Worm (Caenorhabditis elegans) whole organism, late embryonic: ENCODE results near the gene ZK783.7.

Source experiments
- C08G9.2 ChIP-seq: sonication (generic microtip); optimal IDR thresholded peaks from 2 replicates; lab custom pipeline; 2016; ENCODE audit warnings: mild to moderate bottlenecking, missing genetic modification characterization, moderate library complexity, missing compliant biosample characterization
- F13H6.1 ChIP-seq: sonication (generic microtip); optimal IDR thresholded peaks from 2 replicates; lab custom pipeline; 2016; ENCODE audit warnings: missing genetic modification characterization, missing compliant biosample characterization
- K09A11.1 ChIP-seq: sonication (generic microtip); optimal IDR thresholded peaks from 2 replicates; lab custom pipeline; 2017; ENCODE audit warnings: antibody characterized with exemption, mild to moderate bottlenecking, missing genetic modification characterization, missing compliant biosample characterization; ENCODE audit not compliant: insufficient read depth
- T23F11.4 ChIP-seq: fragments of 200-800 bp; sonication (Bioruptor generic); optimal IDR thresholded peaks from 2 replicates; lab custom pipeline; 2018; ENCODE audit warnings: mild to moderate bottlenecking, missing genetic modification characterization, missing compliant biosample characterization
- ahr-1 ChIP-seq: sonication (generic microtip); optimal IDR thresholded peaks from 2 replicates; lab custom pipeline; 2016; ENCODE audit warnings: missing genetic modification characterization, missing compliant biosample characterization
- ceh-14 ChIP-seq: sonication (generic microtip); optimal IDR thresholded peaks from 2 replicates; lab custom pipeline; 2016; ENCODE audit warnings: missing genotype, missing genetic modification characterization, missing compliant biosample characterization
- ceh-18 ChIP-seq: sonication (generic microtip); optimal IDR thresholded peaks from 2 replicates; lab custom pipeline; 2016; ENCODE audit warnings: missing genetic modification characterization, missing compliant biosample characterization
- ceh-19 ChIP-seq: fragments of 200-800 bp; sonication (Bioruptor generic); optimal IDR thresholded peaks from 2 replicates; lab custom pipeline; 2018; ENCODE audit warnings: mild to moderate bottlenecking, missing genetic modification characterization, missing compliant biosample characterization
- ceh-22 ChIP-seq: sonication (generic microtip); optimal IDR thresholded peaks from 2 replicates; lab custom pipeline; 2017; ENCODE audit warnings: missing biosample characterization, missing genetic modification characterization
- ceh-24 ChIP-seq: sonication (generic microtip); optimal IDR thresholded peaks from 2 replicates; lab custom pipeline; 2016; ENCODE audit warnings: mild to moderate bottlenecking, missing genetic modification characterization, missing compliant biosample characterization
- ceh-31 ChIP-seq: sonication (generic microtip); optimal IDR thresholded peaks from 2 replicates; lab custom pipeline; 2016; ENCODE audit warnings: missing genetic modification characterization, missing compliant biosample characterization
- ceh-34 ChIP-seq: sonication (generic microtip); optimal IDR thresholded peaks from 2 replicates; lab custom pipeline; 2016; ENCODE audit warnings: mild to moderate bottlenecking, missing genetic modification characterization, missing compliant biosample characterization
- elt-2 ChIP-seq: sonication (generic microtip); optimal IDR thresholded peaks from 2 replicates; lab custom pipeline; 2016; ENCODE audit warnings: missing genetic modification reagents, missing genetic modification characterization, missing compliant biosample characterization
- elt-4 ChIP-seq: sonication (generic microtip); optimal IDR thresholded peaks from 2 replicates; lab custom pipeline; 2016; ENCODE audit warnings: missing genetic modification characterization, missing compliant biosample characterization
- ets-4 ChIP-seq: sonication (generic microtip); optimal IDR thresholded peaks from 2 replicates; lab custom pipeline; 2016; ENCODE audit warnings: missing genetic modification characterization, missing compliant biosample characterization
- eyg-1 ChIP-seq: sonication (generic microtip); optimal IDR thresholded peaks from 2 replicates; lab custom pipeline; 2016; ENCODE audit warnings: missing genotype, missing genetic modification characterization, missing compliant biosample characterization
- fkh-6 ChIP-seq: sonication (generic microtip); optimal IDR thresholded peaks from 2 replicates; lab custom pipeline; 2016; ENCODE audit warnings: missing genetic modification characterization, missing compliant biosample characterization
- gmeb-2 ChIP-seq: sonication (generic microtip); optimal IDR thresholded peaks from 2 replicates; lab custom pipeline; 2016; ENCODE audit warnings: missing genetic modification characterization, inconsistent platforms, missing compliant biosample characterization
- hlh-15 ChIP-seq: sonication (generic microtip); optimal IDR thresholded peaks from 2 replicates; lab custom pipeline; 2016; ENCODE audit warnings: missing genetic modification characterization, missing compliant biosample characterization
- hlh-30 ChIP-seq: sonication (generic microtip); optimal IDR thresholded peaks from 2 replicates; lab custom pipeline; 2017; ENCODE audit warnings: antibody characterized with exemption, missing genetic modification characterization, missing compliant biosample characterization; ENCODE audit not compliant: insufficient read depth
- hlh-6 ChIP-seq: sonication (generic microtip); optimal IDR thresholded peaks from 2 replicates; lab custom pipeline; 2016; ENCODE audit warnings: missing genotype, missing genetic modification characterization, missing compliant biosample characterization
- hlh-8 ChIP-seq: sonication (generic microtip); optimal IDR thresholded peaks from 2 replicates; lab custom pipeline; 2016; ENCODE audit warnings: missing genotype, missing genetic modification characterization, missing compliant biosample characterization
- lim-6 ChIP-seq: sonication (generic microtip); optimal IDR thresholded peaks from 2 replicates; lab custom pipeline; 2016; ENCODE audit warnings: missing genetic modification characterization, missing compliant biosample characterization
- lin-11 ChIP-seq: fragments of 200-800 bp; sonication (Bioruptor generic); optimal IDR thresholded peaks from 2 replicates; lab custom pipeline; 2018; ENCODE audit warnings: mild to moderate bottlenecking, missing genetic modification characterization, missing compliant biosample characterization
- madf-2 ChIP-seq: sonication (generic microtip); optimal IDR thresholded peaks from 2 replicates; lab custom pipeline; 2017; ENCODE audit warnings: missing genetic modification characterization, missing compliant biosample characterization
- pat-9 ChIP-seq: fragments of 200-800 bp; sonication (Bioruptor generic); optimal IDR thresholded peaks from 2 replicates; lab custom pipeline; 2018; ENCODE audit warnings: mild to moderate bottlenecking, missing genetic modification characterization, moderate library complexity, missing compliant biosample characterization
- pax-1 ChIP-seq: fragments of 150-350 bp; optimal IDR thresholded peaks from 2 replicates; lab custom pipeline; 2014; ENCODE audit warnings: missing biosample characterization, missing genetic modification characterization
- pha-2 ChIP-seq: sonication (generic microtip); optimal IDR thresholded peaks from 2 replicates; lab custom pipeline; 2017; ENCODE audit warnings: mild to moderate bottlenecking, missing genetic modification characterization, missing compliant biosample characterization
- pha-4 ChIP-seq: fragments of 150-350 bp; optimal IDR thresholded peaks from 2 replicates; lab custom pipeline; 2018; ENCODE audit warnings: missing biosample characterization, missing genetic modification reagents, missing genetic modification characterization
- pros-1 ChIP-seq: fragments of 150-350 bp; optimal IDR thresholded peaks from 2 replicates; lab custom pipeline; 2014; ENCODE audit warnings: missing biosample characterization, missing genetic modification reagents, missing genetic modification characterization
- ref-2 ChIP-seq: sonication (generic microtip); optimal IDR thresholded peaks from 2 replicates; lab custom pipeline; 2016; ENCODE audit warnings: missing genetic modification characterization, missing compliant biosample characterization
- rnt-1 ChIP-seq: sonication (generic microtip); optimal IDR thresholded peaks from 2 replicates; lab custom pipeline; 2016; ENCODE audit warnings: missing genetic modification characterization, missing compliant biosample characterization
- sox-2 ChIP-seq: fragments of 200-800 bp; sonication (Bioruptor generic); IDR thresholded peaks from 2 replicates; pipeline ENCODE4 v1.3.6; 2022; ENCODE audit warnings: missing genetic modification reagents, missing genetic modification characterization, missing compliant biosample characterization
- sox-4 ChIP-seq: sonication (generic microtip); optimal IDR thresholded peaks from 2 replicates; lab custom pipeline; 2017; ENCODE audit warnings: mild to moderate bottlenecking, missing genetic modification characterization, inconsistent platforms, missing compliant biosample characterization
- tbx-2 ChIP-seq: sonication (generic microtip); optimal IDR thresholded peaks from 2 replicates; lab custom pipeline; 2016; ENCODE audit warnings: missing genetic modification characterization, missing compliant biosample characterization
- ttx-3 ChIP-seq: sonication (generic microtip); optimal IDR thresholded peaks from 2 replicates; lab custom pipeline; 2016; ENCODE audit warnings: missing genetic modification reagents, missing genetic modification characterization, missing compliant biosample characterization
- unc-42 ChIP-seq: sonication (generic microtip); optimal IDR thresholded peaks from 2 replicates; lab custom pipeline; 2016; ENCODE audit warnings: missing genotype, missing genetic modification characterization, missing compliant biosample characterization
- unc-55 ChIP-seq: sonication (generic microtip); optimal IDR thresholded peaks from 2 replicates; lab custom pipeline; 2017; ENCODE audit warnings: missing biosample characterization, missing genetic modification reagents, missing genetic modification characterization
- unc-86 ChIP-seq: sonication (generic microtip); optimal IDR thresholded peaks from 2 replicates; lab custom pipeline; 2016; ENCODE audit warnings: missing genetic modification characterization, missing compliant biosample characterization
- zip-5 ChIP-seq: sonication (generic microtip); optimal IDR thresholded peaks from 2 replicates; lab custom pipeline; 2016; ENCODE audit warnings: missing genetic modification characterization, missing compliant biosample characterization
- ztf-16 ChIP-seq: sonication (generic microtip); optimal IDR thresholded peaks from 2 replicates; lab custom pipeline; 2017; ENCODE audit warnings: missing genetic modification characterization, missing compliant biosample characterization

The ZK783.7 gene

DNA sequence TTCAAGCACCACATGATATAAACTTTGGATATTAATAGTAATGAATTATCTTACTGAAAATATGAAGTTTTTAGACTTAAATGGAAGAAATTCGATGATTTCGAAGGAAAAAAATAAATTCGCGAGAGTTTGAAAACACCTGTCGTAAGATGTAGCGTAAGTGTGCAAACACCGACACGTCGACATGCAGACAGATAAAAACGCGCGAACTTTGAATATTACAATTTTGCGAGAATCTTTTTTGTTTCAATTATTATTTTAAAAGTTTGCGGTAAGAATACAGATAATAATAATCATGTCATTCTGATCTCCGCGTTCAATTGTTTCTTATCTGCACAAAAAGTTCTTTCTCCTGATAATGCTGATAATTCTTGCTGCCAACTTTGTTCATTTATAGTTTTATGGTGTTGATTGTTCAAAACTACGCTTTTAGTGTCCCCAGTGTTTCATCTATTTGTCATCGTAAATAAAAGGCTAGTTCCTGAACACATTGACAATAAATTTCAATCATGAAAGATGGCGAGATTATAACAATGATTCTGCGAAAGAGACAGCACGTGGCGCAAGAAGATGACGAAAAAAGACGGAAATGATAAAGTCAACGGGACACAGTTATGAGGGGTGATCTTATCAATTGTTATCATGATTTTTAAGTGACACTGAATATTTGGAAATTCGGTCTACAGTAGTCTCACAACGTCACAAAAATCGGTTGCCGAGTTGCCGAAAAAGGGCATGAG, 12.4 kb upstream of the ZK783.7 start:
- TF ChIP-seq elt-2 (tag; lab: Kevin White, UChicago) (peak; percentile 96), hlh-15 (no peak)

DNA sequence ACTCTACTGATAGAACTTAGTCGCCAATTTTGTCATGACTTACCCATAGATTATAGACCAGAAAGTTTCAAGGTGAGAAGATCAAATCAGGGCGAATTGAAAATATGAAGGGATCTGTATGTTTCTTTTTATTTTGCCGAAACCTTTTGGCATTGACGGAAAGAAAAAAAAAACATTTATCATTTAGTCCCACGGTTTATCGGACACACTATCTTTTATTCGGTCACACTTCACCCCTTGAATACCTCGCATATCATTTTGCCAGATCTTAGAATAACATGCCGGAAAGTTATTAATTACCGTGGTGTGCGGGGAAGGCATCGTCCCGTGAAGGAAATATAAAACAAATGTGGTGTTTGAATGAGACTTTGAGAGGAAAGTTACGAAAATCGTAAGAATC, 11.4 kb upstream of the ZK783.7 start:
- TF ChIP-seq ceh-24 (tag; lab: Kevin White, UChicago) = no peak
- no peak for TF ChIP-seq K09A11.1 (tag; lab: Kevin White, UChicago)
- no peak for TF ChIP-seq ttx-3 (tag; lab: Kevin White, UChicago)
- no peak for TF ChIP-seq pros-1 (tag; lab: Kevin White, UChicago)
- no peak for TF ChIP-seq lim-6 (tag; lab: Kevin White, UChicago)

DNA sequence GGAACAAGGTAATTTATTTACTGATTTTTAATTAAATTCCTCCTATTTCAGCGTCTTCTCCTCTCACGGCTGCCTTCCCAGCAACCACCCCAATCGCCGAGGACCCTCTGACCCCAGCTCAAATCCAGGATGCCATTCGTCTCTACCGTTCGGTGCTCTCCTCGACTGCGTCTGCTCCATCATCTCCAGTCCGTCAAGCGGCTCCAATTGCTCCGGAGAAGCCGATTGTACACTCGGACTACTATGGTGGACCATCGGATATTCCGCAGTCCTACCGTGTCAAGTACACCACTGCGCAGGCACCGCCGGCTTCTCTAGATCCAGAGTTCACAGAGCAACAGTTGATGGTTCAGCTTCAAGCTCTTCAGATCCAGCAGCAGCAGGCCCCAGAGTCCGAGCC, 7.7 kb upstream of the ZK783.7 start:
- TF ChIP-seq elt-4 (tag; lab: Kevin White, UChicago) (peak; percentile 51), ref-2 (tag; lab: Kevin White, UChicago) (no peak)

ce11 chrIII:7655498-7655897, 1.0 kb upstream of the ZK783.7 start:
- TF ChIP-seq unc-42 (no peak), pha-2 (tag; lab: Kevin White, UChicago) (no peak), fkh-6 (tag; lab: Kevin White, UChicago) (no peak), pha-4 (tag; lab: Kevin White, UChicago) (no peak)

- no peak for TF ChIP-seq zip-5 (tag; lab: Kevin White, UChicago)
- no peak for TF ChIP-seq pros-1 (tag; lab: Kevin White, UChicago)
- TF ChIP-seq C08G9.2 (tag; lab: Kevin White, UChicago) = no peak
- no peak for TF ChIP-seq ceh-14 (tag; lab: Kevin White, UChicago)
- TF ChIP-seq pha-4 (tag; lab: Kevin White, UChicago) = no peak
- no peak for TF ChIP-seq pax-1 (tag; lab: Kevin White, UChicago)
- TF ChIP-seq madf-2 = no peak
- no peak for TF ChIP-seq ets-4 (tag; lab: Kevin White, UChicago)
- no peak for TF ChIP-seq K09A11.1 (tag; lab: Kevin White, UChicago)
- TF ChIP-seq pha-2 (tag; lab: Kevin White, UChicago) = no peak
- TF ChIP-seq hlh-15 = no peak
- TF ChIP-seq T23F11.4 = no peak
- no peak for TF ChIP-seq ahr-1
- no peak for TF ChIP-seq ceh-22 (tag; lab: Kevin White, UChicago)
- no peak for TF ChIP-seq lin-11 (tag; lab: Kevin White, UChicago)
- no peak for TF ChIP-seq hlh-8 (tag; lab: Kevin White, UChicago)
- no peak for TF ChIP-seq ztf-16 (tag; lab: Kevin White, UChicago)
- no peak for TF ChIP-seq sox-2 (GFP tag; lab: Robert Waterston, UW)
These were observed 587 bp upstream of the ZK783.7 start, which contains the start of gene baz-2 for ce11 chrIII:7655932-7656331. baz-2 (minus strand) TSS chrIII:7656032.

DNA sequence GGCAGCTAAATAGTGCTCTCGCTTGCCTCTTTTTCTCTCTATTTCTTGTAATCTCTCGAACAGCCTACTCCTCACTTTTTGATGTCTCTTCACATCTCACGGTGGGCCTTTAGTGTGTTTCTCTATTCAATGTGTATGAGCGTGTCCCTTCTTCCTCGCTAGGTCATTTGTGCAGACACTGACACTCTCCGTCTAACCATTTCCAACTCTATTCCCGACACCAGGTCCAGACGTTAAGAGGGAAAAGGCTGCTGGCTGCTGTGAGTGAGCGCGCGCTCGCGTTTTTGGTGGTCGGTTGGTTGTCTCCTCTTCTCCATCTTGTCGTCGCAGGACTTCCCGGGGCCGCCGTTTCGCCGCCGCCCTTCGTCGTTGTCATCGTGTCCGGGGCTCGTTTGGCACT, 2.9 kb downstream of the ZK783.7 start:
- TF ChIP-seq ceh-19 (GFP tag; lab: Kevin White, UChicago) (peak; percentile 71), C08G9.2 (tag; lab: Kevin White, UChicago) (peak; percentile 60), unc-86 (peak; percentile 48), elt-4 (tag; lab: Kevin White, UChicago) (no peak), ceh-18 (tag; lab: Kevin White, UChicago) (peak; percentile 48), ref-2 (tag; lab: Kevin White, UChicago) (peak; percentile 66), tbx-2 (tag; lab: Kevin White, UChicago) (peak; percentile 88), fkh-6 (tag; lab: Kevin White, UChicago) (peak; percentile 15), ceh-31 (tag; lab: Kevin White, UChicago) (peak; percentile 87), pha-2 (tag; lab: Kevin White, UChicago) (peak; percentile 17), ceh-34 (tag; lab: Kevin White, UChicago) (peak; percentile 88), pat-9 (tag; lab: Kevin White, UChicago) (peak; percentile 28), pros-1 (tag; lab: Kevin White, UChicago) (peak; percentile 54), rnt-1 (tag; lab: Kevin White, UChicago) (peak; percentile 65), hlh-30 (tag; lab: Kevin White, UChicago) (peak; percentile 35), unc-42 (peak; percentile 34), sox-4 (no peak), gmeb-2 (peak; percentile 24), eyg-1 (no peak), F13H6.1 (peak; percentile 42), ceh-14 (tag; lab: Kevin White, UChicago) (peak; percentile 68), hlh-6 (tag; lab: Kevin White, UChicago) (peak; percentile 82), hlh-8 (tag; lab: Kevin White, UChicago) (peak; percentile 48), unc-55 (GFP tag; lab: Kevin White, UChicago) (peak; percentile 80)
